Fruit fly (Drosophila melanogaster): ENCODE results near the gene CG13117.

DNA sequence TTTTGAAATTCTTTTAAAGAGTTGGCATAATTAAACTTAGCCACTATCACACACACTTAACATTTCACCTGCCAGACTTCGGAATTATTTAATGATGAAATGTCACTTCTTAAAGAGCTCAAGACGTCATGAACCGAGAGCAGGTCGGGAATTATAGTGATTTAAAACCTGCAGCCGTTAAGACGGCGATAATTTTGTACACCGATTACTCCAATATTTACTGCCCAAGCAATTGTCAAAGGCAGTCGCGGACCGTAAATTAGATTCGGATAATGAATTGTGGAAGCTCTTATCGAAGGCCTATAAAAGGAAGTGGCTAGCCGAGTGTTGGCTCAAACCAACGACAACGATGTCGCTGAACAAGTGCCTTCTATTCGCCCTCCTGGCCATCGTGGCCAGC lies 32.3 kb downstream of the CG13117 start, which contains the start of gene CG17633:
- no peak for TF ChIP-seq Crg-1 (GFP tag; optimal IDR thresholded peaks at IDR 0.05)
- no peak for TF ChIP-seq cic (GFP tag; optimal IDR thresholded peaks at IDR 0.05)
- TF ChIP-seq Clk (GFP tag; optimal IDR thresholded peaks at IDR 0.05), result no peak
- no peak for TF ChIP-seq CG7101 (tag; optimal IDR thresholded peaks at IDR 0.05)
- no peak for TF ChIP-seq CG12768 (GFP tag; optimal IDR thresholded peaks at IDR 0.05)
- no peak for TF ChIP-seq tj (GFP tag; optimal IDR thresholded peaks at IDR 0.05)
- TF ChIP-seq CG7045 (GFP tag; optimal IDR thresholded peaks at IDR 0.05), result no peak

Measured in whole organism, adult.